Worm (Caenorhabditis elegans) whole organism, midembryonic: ENCODE data around the gene ugt-30.

Experiments used
- flt-1 ChIP-seq: fragments of 200-800 bp; sonication (Bioruptor generic); IDR thresholded peaks from 2 replicates; pipeline ENCODE4 v1.3.6; 2022; ENCODE audit warnings: missing genetic modification characterization, missing compliant biosample characterization
- med-1 ChIP-seq: sonication (generic microtip); optimal IDR thresholded peaks from 2 replicates; lab custom pipeline; 2017; ENCODE audit warnings: missing genetic modification characterization, mild to moderate bottlenecking, missing compliant biosample characterization, antibody characterized with exemption, missing genetic modification reagents; ENCODE audit not compliant: insufficient read depth
- ref-1 ChIP-seq: fragments of 200-800 bp; sonication (Bioruptor generic); conservative IDR thresholded peaks from 2 replicates; pipeline ENCODE4 v1.3.6; 2022; ENCODE audit warnings: missing genetic modification reagents, missing genetic modification characterization, missing compliant biosample characterization
- tab-1 ChIP-seq: fragments of 200-800 bp; sonication (Bioruptor generic); IDR thresholded peaks from 2 replicates; pipeline ENCODE4 v1.3.6; 2022; ENCODE audit warnings: missing genetic modification characterization, missing compliant biosample characterization
- ztf-23 ChIP-seq: fragments of 200-800 bp; sonication (Bioruptor generic); IDR thresholded peaks from 2 replicates; pipeline ENCODE4 v1.3.6; 2022; ENCODE audit warnings: missing genetic modification reagents, missing genetic modification characterization, missing compliant biosample characterization

ce11 chrV:15150176-15150575, 25.1 kb upstream of the ugt-30 start:
- TF ChIP-seq flt-1 (GFP tag; lab: Robert Waterston, UW) (no peak), tab-1 (GFP tag; lab: Robert Waterston, UW) (no peak), ztf-23 (GFP tag; lab: Robert Waterston, UW) (no peak), med-1 (GFP tag; lab: Kevin White, UChicago) (no peak), ref-1 (GFP tag; lab: Robert Waterston, UW) (no peak)
